Worm (Caenorhabditis elegans): ENCODE data around the gene M57.2.

DNA sequence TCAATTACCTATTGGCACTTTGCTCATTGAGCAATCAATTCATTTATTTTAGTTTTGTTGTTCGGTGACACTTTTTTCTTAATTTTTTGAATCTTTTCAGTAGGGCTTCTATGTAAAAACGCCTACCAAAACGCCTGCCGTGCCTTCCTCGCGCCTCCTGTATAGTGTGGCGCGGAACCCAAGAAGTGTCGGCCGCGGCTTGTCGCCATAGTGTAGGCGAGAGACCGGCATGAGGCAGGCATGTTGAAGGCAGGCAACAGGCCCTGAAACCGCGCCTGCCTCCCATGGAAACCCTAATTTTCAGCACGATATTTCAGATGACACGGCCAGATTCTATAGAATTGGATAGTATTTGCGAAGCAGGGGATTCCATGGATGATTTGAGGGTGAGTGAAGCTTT lies 41.5 kb downstream of the M57.2 start, which contains the start of gene otpl-1:
- TF ChIP-seq ces-1 (GFP tag; optimal IDR thresholded peaks at IDR 0.05) (no peak), nhr-12 (tag; optimal IDR thresholded peaks at IDR 0.05) (no peak), ztf-11 (tag; optimal IDR thresholded peaks at IDR 0.05) (no peak), nhr-76 (tag; optimal IDR thresholded peaks at IDR 0.05) (no peak), unc-62 (GFP tag; optimal IDR thresholded peaks at IDR 0.05) (no peak), mab-5 (tag; optimal IDR thresholded peaks at IDR 0.05) (no peak), nhr-237 (tag; optimal IDR thresholded peaks at IDR 0.05) (no peak), elt-3 (tag; optimal IDR thresholded peaks at IDR 0.05) (no peak), elt-1 (tag; optimal IDR thresholded peaks at IDR 0.05; ENCODE audit: borderline replicate concordance, insufficient read depth) (no peak)

All from whole organism, mixed stage, embryonic.